Worm (Caenorhabditis elegans): ENCODE data around the gene ZK938.11.

ZK938.11 gene

ce11 chrII:9833855-9834254, 6.4 kb downstream of the ZK938.11 start, which contains the start of gene ZK938.3:
Gene ZK938.3, minus strand, starts transcription at chrII:9833955.
- TF ChIP-seq ZK546.5 (tag; optimal IDR thresholded peaks at IDR 0.05) (no peak), nhr-28 (tag; optimal IDR thresholded peaks at IDR 0.05) (no peak), nhr-25 (tag; optimal IDR thresholded peaks at IDR 0.05) (no peak), nfya-1 (tag; optimal IDR thresholded peaks at IDR 0.05; ENCODE audit: insufficient read depth) (no peak), sea-2 (GFP tag; optimal IDR thresholded peaks at IDR 0.05) (no peak), ceh-82 (tag; optimal IDR thresholded peaks at IDR 0.05) (no peak), pha-4 (tag; optimal IDR thresholded peaks at IDR 0.05) (no peak), mdl-1 (tag; optimal IDR thresholded peaks at IDR 0.05) (no peak), ztf-4 (tag; optimal IDR thresholded peaks at IDR 0.05) (no peak), aly-2 (tag; optimal IDR thresholded peaks at IDR 0.05) (no peak), lin-15B (tag; optimal IDR thresholded peaks at IDR 0.05) (no peak), ama-1 (optimal IDR thresholded peaks at IDR 0.05) (no peak), ceh-28 (tag; optimal IDR thresholded peaks at IDR 0.05) (no peak), nhr-11 (tag; optimal IDR thresholded peaks at IDR 0.05) (no peak), fos-1 (tag; optimal IDR thresholded peaks at IDR 0.05) (no peak), elt-2 (tag; optimal IDR thresholded peaks at IDR 0.05) (no peak), skn-1 (tag; optimal IDR thresholded peaks at IDR 0.05) (no peak), elt-1 (tag; optimal IDR thresholded peaks at IDR 0.05) (no peak), nhr-23 (tag; optimal IDR thresholded peaks at IDR 0.05) (no peak), nhr-76 (tag; optimal IDR thresholded peaks at IDR 0.05) (no peak)

ce11 chrII:9831033-9831432, 9.2 kb downstream of the ZK938.11 start, which contains the start of gene ZK938.12:
Gene ZK938.12, plus strand, starts transcription at chrII:9831333.
- TF ChIP-seq elt-2 (tag; optimal IDR thresholded peaks at IDR 0.05), result no peak
- TF ChIP-seq zag-1 (tag; optimal IDR thresholded peaks at IDR 0.05), result no peak
- no peak for TF ChIP-seq unc-39 (tag; optimal IDR thresholded peaks at IDR 0.05)
- no peak for TF ChIP-seq ztf-11 (tag; optimal IDR thresholded peaks at IDR 0.05)
- TF ChIP-seq ama-1 (optimal IDR thresholded peaks at IDR 0.05), result no peak
- no peak for TF ChIP-seq ceh-28 (tag; optimal IDR thresholded peaks at IDR 0.05)
- no peak for TF ChIP-seq mml-1 (tag; optimal IDR thresholded peaks at IDR 0.05)
- TF ChIP-seq ceh-9 (tag; optimal IDR thresholded peaks at IDR 0.05), result no peak
- TF ChIP-seq aly-2 (tag; optimal IDR thresholded peaks at IDR 0.05), result no peak
- no peak for TF ChIP-seq unc-62 (GFP tag; optimal IDR thresholded peaks at IDR 0.05)
- no peak for TF ChIP-seq tbx-2 (tag; optimal IDR thresholded peaks at IDR 0.05)

- TF ChIP-seq nfya-1 (tag; optimal IDR thresholded peaks at IDR 0.05; ENCODE audit: insufficient read depth), result no peak
- no peak for TF ChIP-seq egl-5 (tag; optimal IDR thresholded peaks at IDR 0.05)
- TF ChIP-seq skn-1 (tag; optimal IDR thresholded peaks at IDR 0.05), result no peak
- TF ChIP-seq fos-1 (tag; optimal IDR thresholded peaks at IDR 0.05), result no peak
- TF ChIP-seq lsy-12 (tag; optimal IDR thresholded peaks at IDR 0.05), result no peak
Observed at ce11 chrII:9829108-9829507, 11.1 kb downstream of the ZK938.11 start, which contains the start of gene ZK938.1. Gene ZK938.1, plus strand, starts transcription at chrII:9829408.

- TF ChIP-seq daf-12 (tag; optimal IDR thresholded peaks at IDR 0.05) (no peak), jun-1 (tag; optimal IDR thresholded peaks at IDR 0.05) (no peak), egl-27 (tag; optimal IDR thresholded peaks at IDR 0.05) (no peak), nhr-43 (tag; optimal IDR thresholded peaks at IDR 0.05; ENCODE audit: poor library complexity, severe bottlenecking) (no peak), nhr-76 (tag; optimal IDR thresholded peaks at IDR 0.05) (no peak), ZK546.5 (tag; optimal IDR thresholded peaks at IDR 0.05) (no peak), snpc-4 (tag; optimal IDR thresholded peaks at IDR 0.05) (no peak), mdl-1 (tag; optimal IDR thresholded peaks at IDR 0.05) (no peak), ceh-28 (tag; optimal IDR thresholded peaks at IDR 0.05) (no peak), nhr-23 (tag; optimal IDR thresholded peaks at IDR 0.05) (no peak), hmg-11 (tag; optimal IDR thresholded peaks at IDR 0.05) (no peak), lin-15B (tag; optimal IDR thresholded peaks at IDR 0.05) (no peak), R02D3.7 (tag; optimal IDR thresholded peaks at IDR 0.05) (no peak), zag-1 (tag; optimal IDR thresholded peaks at IDR 0.05) (no peak), nhr-11 (tag; optimal IDR thresholded peaks at IDR 0.05) (no peak)
Observed at ce11 chrII:9828502-9828901, 11.7 kb downstream of the ZK938.11 start.

- TF ChIP-seq nhr-77 (tag; optimal IDR thresholded peaks at IDR 0.05), result no peak
- TF ChIP-seq ceh-28 (tag; optimal IDR thresholded peaks at IDR 0.05), result no peak
- TF ChIP-seq zag-1 (tag; optimal IDR thresholded peaks at IDR 0.05), result no peak
- TF ChIP-seq nhr-237 (tag; optimal IDR thresholded peaks at IDR 0.05), result no peak
- no peak for TF ChIP-seq nhr-12 (tag; optimal IDR thresholded peaks at IDR 0.05)
- TF ChIP-seq unc-39 (tag; optimal IDR thresholded peaks at IDR 0.05), result no peak
- no peak for TF ChIP-seq pqm-1 (tag; optimal IDR thresholded peaks at IDR 0.05)
- no peak for TF ChIP-seq nhr-23 (tag; optimal IDR thresholded peaks at IDR 0.05)
- no peak for TF ChIP-seq mml-1 (tag; optimal IDR thresholded peaks at IDR 0.05)
- no peak for TF ChIP-seq fos-1 (tag; optimal IDR thresholded peaks at IDR 0.05)
Observed at ce11 chrII:9827852-9828251, 12.4 kb downstream of the ZK938.11 start, which contains the start of gene eyg-1. Gene eyg-1, minus strand, starts transcription at chrII:9827952.

All from whole organism, L3 larva.